Fruit fly (Drosophila melanogaster): ENCODE results near the gene Cp7Fb.

DNA sequence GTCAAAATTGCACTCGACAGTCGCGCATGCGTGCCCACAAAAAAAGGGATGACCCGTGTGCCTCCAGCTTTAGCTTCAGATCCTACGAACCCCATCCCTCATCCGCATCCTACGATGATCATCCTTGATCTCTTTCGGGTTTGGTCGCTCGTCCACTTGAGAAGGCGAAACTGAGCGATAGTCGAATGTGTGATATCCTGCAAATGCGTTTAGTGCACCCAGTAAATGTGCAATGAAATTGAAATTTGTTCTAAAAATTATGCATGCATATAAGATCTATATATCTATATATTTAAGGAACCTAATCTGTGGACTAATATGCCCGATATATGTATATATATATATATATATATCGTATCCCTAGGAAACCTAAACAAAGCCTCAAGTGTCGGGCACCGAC is 29.4 kb upstream of the Cp7Fb start:
- no peak for TF ChIP-seq bbx (GFP tag; IDR thresholded peaks at IDR 0.05; ENCODE audit: partially characterized antibody)
- no peak for TF ChIP-seq dm (GFP tag; optimal IDR thresholded peaks at IDR 0.05)
- no peak for TF ChIP-seq unpg (GFP tag; optimal IDR thresholded peaks at IDR 0.05)
- TF ChIP-seq lola (GFP tag; optimal IDR thresholded peaks at IDR 0.05) = no peak
- no peak for TF ChIP-seq Usf (GFP tag; optimal IDR thresholded peaks at IDR 0.05)
- no peak for TF ChIP-seq CG7786 (GFP tag; optimal IDR thresholded peaks at IDR 0.05)
- TF ChIP-seq CG32532 (GFP tag; IDR thresholded peaks at IDR 0.05) = no peak
- TF ChIP-seq pan (optimal IDR thresholded peaks at IDR 0.05) = peak in 1 of 2 experiments; percentile 39
- no peak for TF ChIP-seq pan (GFP tag; optimal IDR thresholded peaks at IDR 0.05 in 1 of 2, IDR thresholded peaks at IDR 0.05 in 1 of 2)
- no peak for TF ChIP-seq h (optimal IDR thresholded peaks at IDR 0.05)
- no peak for TF ChIP-seq ERR (GFP tag; optimal IDR thresholded peaks at IDR 0.05)
- no peak for TF ChIP-seq nom (GFP tag; optimal IDR thresholded peaks at IDR 0.05)

Measured in whole organism, embryonic.